Worm (Caenorhabditis elegans): ENCODE results near the gene C29F9.12.
A peak's percentile ranks its signal among the peaks of the same experiment; 100 is the strongest.

C29F9.12 gene

ce11 chrIII:89155-89554, 32.7 kb downstream of the C29F9.12 start (continued):
- TF ChIP-seq rnt-1 (tag; optimal IDR thresholded peaks at IDR 0.05): peak; percentile 60
- TF ChIP-seq lin-13 (GFP tag; optimal IDR thresholded peaks at IDR 0.05): peak; percentile 42
- TF ChIP-seq elt-3 (tag; optimal IDR thresholded peaks at IDR 0.05): peak in 1 of 6 experiments; percentile 9
- TF ChIP-seq elt-2 (tag; optimal IDR thresholded peaks at IDR 0.05): peak; percentile 52
- TF ChIP-seq blmp-1 (tag; optimal IDR thresholded peaks at IDR 0.05): no peak
- TF ChIP-seq mab-9 (GFP tag; IDR thresholded peaks at IDR 0.05): no peak
- no peak for TF ChIP-seq sox-4 (tag; optimal IDR thresholded peaks at IDR 0.05)
- TF ChIP-seq egl-13 (tag; optimal IDR thresholded peaks at IDR 0.05): no peak
- TF ChIP-seq nhr-47 (tag; optimal IDR thresholded peaks at IDR 0.05): peak; percentile 70
- peak; percentile 26 for TF ChIP-seq skn-1 (tag; optimal IDR thresholded peaks at IDR 0.05)
- TF ChIP-seq fkh-8 (tag; optimal IDR thresholded peaks at IDR 0.05): no peak
- peak; percentile 27 for TF ChIP-seq zip-4 (GFP tag; optimal IDR thresholded peaks at IDR 0.05)
- TF ChIP-seq dsc-1 (tag; optimal IDR thresholded peaks at IDR 0.05): peak; percentile 50
- TF ChIP-seq nhr-20 (tag; optimal IDR thresholded peaks at IDR 0.05): peak; percentile 54
- peak; percentile 69 for TF ChIP-seq snu-23 (GFP tag; optimal IDR thresholded peaks at IDR 0.05)
- TF ChIP-seq unc-30 (tag; optimal IDR thresholded peaks at IDR 0.05): no peak
- TF ChIP-seq ceh-88 (GFP tag; IDR thresholded peaks at IDR 0.05): no peak
- no peak for TF ChIP-seq zag-1 (tag; optimal IDR thresholded peaks at IDR 0.05)
- no peak for TF ChIP-seq nhr-237 (tag; optimal IDR thresholded peaks at IDR 0.05)
- no peak for TF ChIP-seq unc-86 (tag; optimal IDR thresholded peaks at IDR 0.05)
- TF ChIP-seq aly-2 (tag; optimal IDR thresholded peaks at IDR 0.05): peak; percentile 81
- TF ChIP-seq ztf-11 (tag; optimal IDR thresholded peaks at IDR 0.05): no peak
- TF ChIP-seq nhr-12 (tag; optimal IDR thresholded peaks at IDR 0.05): no peak
- TF ChIP-seq xbp-1 (tag; optimal IDR thresholded peaks at IDR 0.05): peak; percentile 26
- no peak for TF ChIP-seq Y116A8C.19 (tag; optimal IDR thresholded peaks at IDR 0.05; ENCODE audit: borderline replicate concordance)
- no peak for TF ChIP-seq ets-5 (GFP tag; IDR thresholded peaks at IDR 0.05)
- TF ChIP-seq grh-1 (GFP tag; IDR thresholded peaks at IDR 0.05): peak; percentile 32; the same call in 1 of the 2 replicates
- no peak for TF ChIP-seq C34B4.2 (tag; optimal IDR thresholded peaks at IDR 0.05)
- TF ChIP-seq ceh-8 (GFP tag; optimal IDR thresholded peaks at IDR 0.05): no peak
- no peak for TF ChIP-seq ztf-4 (tag; optimal IDR thresholded peaks at IDR 0.05)
- TF ChIP-seq sup-37 (GFP tag; optimal IDR thresholded peaks at IDR 0.05): no peak
- TF ChIP-seq fos-1 (tag; optimal IDR thresholded peaks at IDR 0.05): peak; percentile 13
- TF ChIP-seq fkh-10 (GFP tag; optimal IDR thresholded peaks at IDR 0.05): no peak
- peak; percentile 26 for TF ChIP-seq irx-1 (tag; optimal IDR thresholded peaks at IDR 0.05)
- no peak for TF ChIP-seq vab-15 (tag; optimal IDR thresholded peaks at IDR 0.05)

DNA sequence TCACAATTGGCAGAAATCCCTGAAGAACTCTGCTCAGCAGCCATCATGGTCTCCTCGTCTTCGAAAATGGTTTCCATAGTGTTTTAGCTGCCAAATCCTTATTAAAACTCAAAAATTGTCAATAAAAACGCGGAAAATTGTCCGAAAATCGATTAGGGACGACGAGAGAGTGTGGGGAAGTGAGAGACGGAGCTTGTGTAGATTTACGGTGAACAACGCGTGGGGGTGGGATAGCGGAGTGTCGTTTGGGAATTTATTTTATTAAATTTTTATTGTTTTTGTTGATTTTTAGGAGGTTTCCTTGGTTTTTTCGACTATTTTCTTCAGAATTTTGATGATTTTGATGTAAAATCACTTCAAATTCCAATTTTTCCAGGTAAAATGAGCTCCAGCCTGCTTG, 34.6 kb downstream of the C29F9.12 start, which contains the start of the genes F54C4.4 and mrpl-40:
Gene F54C4.4 (minus strand): TSS at position 199 of the 400 bp plus-strand sequence.
Gene mrpl-40 (plus strand): TSS at position 377 of the 400 bp plus-strand sequence.
- TF ChIP-seq rnt-1 (tag; optimal IDR thresholded peaks at IDR 0.05): peak; percentile 60
- TF ChIP-seq ceh-82 (tag; optimal IDR thresholded peaks at IDR 0.05): peak; percentile 56 to 87 (median 59)
- TF ChIP-seq pax-3 (tag; optimal IDR thresholded peaks at IDR 0.05): peak; percentile 40
- peak; percentile 23 for TF ChIP-seq egl-13 (tag; optimal IDR thresholded peaks at IDR 0.05)
- peak; percentile 86 for TF ChIP-seq snu-23 (GFP tag; optimal IDR thresholded peaks at IDR 0.05)
- no peak for TF ChIP-seq nhr-76 (tag; optimal IDR thresholded peaks at IDR 0.05)
- TF ChIP-seq zag-1 (tag; optimal IDR thresholded peaks at IDR 0.05): no peak
- peak; percentile 76 for TF ChIP-seq nhr-71 (tag; optimal IDR thresholded peaks at IDR 0.05)
- peak; percentile 74 for TF ChIP-seq C16A3.4 (tag; optimal IDR thresholded peaks at IDR 0.05)
- no peak for TF ChIP-seq nhr-28 (tag; optimal IDR thresholded peaks at IDR 0.05)
- TF ChIP-seq nhr-47 (tag; optimal IDR thresholded peaks at IDR 0.05): peak; percentile 84
- TF ChIP-seq fkh-10 (GFP tag; optimal IDR thresholded peaks at IDR 0.05): peak; percentile 1
- peak; percentile 53 for TF ChIP-seq nhr-20 (tag; optimal IDR thresholded peaks at IDR 0.05)
- TF ChIP-seq sox-4 (tag; optimal IDR thresholded peaks at IDR 0.05): no peak
- TF ChIP-seq vab-15 (tag; optimal IDR thresholded peaks at IDR 0.05): no peak
- TF ChIP-seq lin-14 (GFP tag; optimal IDR thresholded peaks at IDR 0.05): peak; percentile 73
- peak; percentile 58 for TF ChIP-seq dsc-1 (tag; optimal IDR thresholded peaks at IDR 0.05)
- TF ChIP-seq lin-15B (tag; optimal IDR thresholded peaks at IDR 0.05): peak; percentile 46
- peak; percentile 25 for TF ChIP-seq fos-1 (tag; optimal IDR thresholded peaks at IDR 0.05)
- peak; percentile 29 for TF ChIP-seq skn-1 (tag; optimal IDR thresholded peaks at IDR 0.05)
- TF ChIP-seq blmp-1 (tag; optimal IDR thresholded peaks at IDR 0.05): peak; percentile 14
- no peak for TF ChIP-seq C34B4.2 (tag; optimal IDR thresholded peaks at IDR 0.05)
- peak; percentile 62 for TF ChIP-seq lin-39 (tag; optimal IDR thresholded peaks at IDR 0.05)
- no peak for TF ChIP-seq hlh-4 (tag; optimal IDR thresholded peaks at IDR 0.05)
- TF ChIP-seq unc-86 (tag; optimal IDR thresholded peaks at IDR 0.05): peak; percentile 72
- TF ChIP-seq F16B12.6 (tag; optimal IDR thresholded peaks at IDR 0.05): peak; percentile 36
- TF ChIP-seq ets-5 (GFP tag; IDR thresholded peaks at IDR 0.05): no peak
- peak; percentile 57 for TF ChIP-seq irx-1 (tag; optimal IDR thresholded peaks at IDR 0.05)
- TF ChIP-seq hlh-17 (GFP tag; optimal IDR thresholded peaks at IDR 0.05; ENCODE audit: borderline replicate concordance): no peak
- TF ChIP-seq unc-130 (tag; optimal IDR thresholded peaks at IDR 0.05): peak; percentile 62
- TF ChIP-seq ztf-11 (tag; optimal IDR thresholded peaks at IDR 0.05): peak in 1 of 2 experiments; percentile 57
- TF ChIP-seq nhr-90 (tag; optimal IDR thresholded peaks at IDR 0.05; ENCODE audit: poor library complexity): peak; percentile 59
- TF ChIP-seq elt-3 (tag; optimal IDR thresholded peaks at IDR 0.05): peak in 1 of 6 experiments; percentile 28
- TF ChIP-seq ceh-88 (GFP tag; IDR thresholded peaks at IDR 0.05): no peak

All from whole organism, L1 larva.